Fruit fly (Drosophila melanogaster): ENCODE data around the gene Pep.

DNA sequence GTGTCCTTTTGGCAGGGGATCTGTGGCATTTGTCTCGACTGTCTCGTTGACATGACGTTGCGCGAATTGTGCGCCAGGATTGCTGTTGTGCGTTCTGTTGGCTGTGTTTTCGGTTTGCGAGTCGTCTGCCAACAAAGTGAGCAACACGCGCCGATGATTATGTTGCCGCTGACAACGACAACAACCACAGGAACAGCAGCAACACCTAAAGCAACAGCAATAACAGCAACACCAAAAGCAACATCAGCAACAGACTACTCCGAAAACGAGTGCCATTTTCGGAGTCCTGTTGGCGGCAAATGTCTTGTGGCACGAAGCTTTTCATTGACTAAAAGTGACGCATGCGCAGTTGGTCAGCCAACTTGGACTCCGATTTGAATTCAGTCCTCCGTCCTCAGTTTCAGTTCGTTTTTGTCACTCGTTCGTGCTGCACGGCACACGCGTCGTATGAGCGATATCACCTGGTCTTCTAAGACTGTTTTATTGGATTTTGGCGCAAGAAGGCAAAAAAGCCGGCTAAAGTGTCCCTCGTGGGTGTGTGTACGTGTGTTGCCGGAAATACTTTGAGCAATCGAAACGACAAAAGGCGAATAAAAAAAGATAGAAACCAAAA, 44.8 kb upstream of the Pep start, which contains the start of gene Ccn:
- no peak for TF ChIP-seq OdsH (GFP tag; optimal IDR thresholded peaks at IDR 0.05)
- no peak for TF ChIP-seq Myc (optimal IDR thresholded peaks at IDR 0.05)
- no peak for TF ChIP-seq dsf (GFP tag; optimal IDR thresholded peaks at IDR 0.05; ENCODE audit: borderline replicate concordance)
- TF ChIP-seq psq (GFP tag; optimal IDR thresholded peaks at IDR 0.05), result no peak
- no peak for TF ChIP-seq Vsx2 (GFP tag; optimal IDR thresholded peaks at IDR 0.05; ENCODE audit: partially characterized antibody)
- TF ChIP-seq CG32264 (GFP tag; optimal IDR thresholded peaks at IDR 0.05), result no peak
- no peak for TF ChIP-seq pan (optimal IDR thresholded peaks at IDR 0.05)
- no peak for TF ChIP-seq woc (GFP tag; optimal IDR thresholded peaks at IDR 0.05)
